Fruit fly (Drosophila melanogaster): ENCODE data around the gene Ilp1.

- TF ChIP-seq Hr78 (GFP tag; optimal IDR thresholded peaks at IDR 0.05) (no peak), pan (optimal IDR thresholded peaks at IDR 0.05) (no peak), psq (GFP tag; optimal IDR thresholded peaks at IDR 0.05) (no peak), foxo (GFP tag; optimal IDR thresholded peaks at IDR 0.05) (no peak), fru (GFP tag; optimal IDR thresholded peaks at IDR 0.05) (no peak), GATAd (GFP tag; optimal IDR thresholded peaks at IDR 0.05) (no peak), Abd-B (GFP tag; optimal IDR thresholded peaks at IDR 0.05) (no peak), h (GFP tag; optimal IDR thresholded peaks at IDR 0.05) (no peak)
Measured at dm6 chr3L:9823797-9824196, 25.6 kb downstream of the Ilp1 start, which contains the start of gene Ilp5.

Measured in whole organism, wandering third instar larva.